Fruit fly (Drosophila melanogaster) whole organism, embryonic: ENCODE results near the gene asun.

Experiments
- Atf3 ChIP-seq: fragments of 200-800 bp; sonication (Bioruptor generic); optimal IDR thresholded peaks from 3 replicates; lab custom pipeline; 2016; ENCODE audit warnings: missing biosample characterization, missing genetic modification characterization
- Awh ChIP-seq: fragments of 200-800 bp; sonication (Bioruptor generic); IDR thresholded peaks from 2 replicates; pipeline ENCODE4, ENCODE4 v1.3.6; 2022; ENCODE audit warnings: missing biosample characterization, missing genetic modification characterization
- Bteb2 ChIP-seq: fragments of 200-800 bp; sonication (Bioruptor generic); optimal IDR thresholded peaks from 2 replicates; lab custom pipeline; 2016; ENCODE audit warnings: missing biosample characterization, missing genetic modification characterization
- CG10959 ChIP-seq: fragments of 200-800 bp; sonication (Bioruptor generic); IDR thresholded peaks from 2 replicates; pipeline ENCODE4 v1.3.6; 2022; ENCODE audit warnings: missing biosample characterization, missing genetic modification characterization
- CG11093 ChIP-seq: fragments of 200-800 bp; sonication (Bioruptor generic); IDR thresholded peaks from 3 replicates; pipeline ENCODE4 v1.3.6; 2022; ENCODE audit warnings: missing biosample characterization, missing genetic modification characterization
- CG1529 ChIP-seq: fragments of 200-800 bp; sonication (Bioruptor generic); optimal IDR thresholded peaks from 3 replicates; lab custom pipeline; 2018; ENCODE audit warnings: missing biosample characterization, missing genetic modification characterization
- CG16815 ChIP-seq: fragments of 200-800 bp; sonication (Bioruptor generic); optimal IDR thresholded peaks from 3 replicates; lab custom pipeline; 2017; ENCODE audit warnings: missing biosample characterization, mild to moderate bottlenecking, missing genetic modification characterization
- CG17385 ChIP-seq: fragments of 200-800 bp; sonication (Bioruptor generic); optimal IDR thresholded peaks from 3 replicates; lab custom pipeline; 2018; ENCODE audit warnings: missing biosample characterization, mild to moderate bottlenecking, missing genetic modification characterization
- CG32767 ChIP-seq: fragments of 200-800 bp; sonication (Bioruptor generic); IDR thresholded peaks from 2 replicates; pipeline ENCODE4 v1.3.6; 2022; ENCODE audit warnings: missing biosample characterization, missing genetic modification characterization
- CG4820 ChIP-seq: fragments of 200-800 bp; sonication (Bioruptor generic); optimal IDR thresholded peaks from 3 replicates; lab custom pipeline; 2016; ENCODE audit warnings: missing biosample characterization, missing genetic modification characterization
- CG5180 ChIP-seq: fragments of 200-800 bp; sonication (Bioruptor generic); optimal IDR thresholded peaks from 3 replicates; lab custom pipeline; 2017; ENCODE audit warnings: missing biosample characterization, missing genetic modification characterization, mild to moderate bottlenecking, moderate library complexity, missing genetic modification reagents
- CG7745 ChIP-seq: fragments of 200-800 bp; sonication (Bioruptor generic); optimal IDR thresholded peaks from 2 replicates; lab custom pipeline; 2018; ENCODE audit warnings: missing biosample characterization, mild to moderate bottlenecking, missing genetic modification characterization, moderate library complexity
- CG7987 ChIP-seq: fragments of 200-800 bp; sonication (Bioruptor generic); optimal IDR thresholded peaks from 2 replicates; lab custom pipeline; 2018; ENCODE audit warnings: missing biosample characterization, mild to moderate bottlenecking, missing genetic modification characterization, moderate library complexity
- CG8089 ChIP-seq: fragments of 200-800 bp; sonication (Bioruptor generic); optimal IDR thresholded peaks from 3 replicates; lab custom pipeline; 2016; ENCODE audit warnings: missing biosample characterization, missing genetic modification characterization
- CG8478 ChIP-seq: fragments of >200 bp; optimal IDR thresholded peaks from 2 replicates; lab custom pipeline; 2018
- CG8924 ChIP-seq: fragments of 200-800 bp; optimal IDR thresholded peaks from 3 replicates; lab custom pipeline; 2019; ENCODE audit warnings: missing biosample characterization, mild to moderate bottlenecking, missing genetic modification characterization, moderate library complexity
- CG9817 ChIP-seq: fragments of 200-800 bp; sonication (Bioruptor generic); optimal IDR thresholded peaks from 2 replicates; lab custom pipeline; 2018; ENCODE audit warnings: missing biosample characterization, mild to moderate bottlenecking, missing genetic modification characterization, moderate library complexity
- CG9932 ChIP-seq: fragments of 200-800 bp; sonication (Bioruptor generic); IDR thresholded peaks from 2 replicates; pipeline ENCODE4 v1.3.6; 2022; ENCODE audit warnings: missing biosample characterization, missing genetic modification characterization
- CTCF ChIP-seq: fragments of 200-800 bp; sonication (Bioruptor generic); optimal IDR thresholded peaks from 2 replicates; lab custom pipeline; 2017; ENCODE audit warnings: missing biosample characterization, mild to moderate bottlenecking, missing genetic modification characterization, moderate library complexity
- D19A ChIP-seq: fragments of 200-800 bp; optimal IDR thresholded peaks from 3 replicates; lab custom pipeline; 2019; ENCODE audit warnings: missing biosample characterization, mild to moderate bottlenecking, missing genetic modification characterization, moderate library complexity
- Dll ChIP-seq: fragments of 200-800 bp; sonication (Bioruptor generic); IDR thresholded peaks from 4 replicates; pipeline ENCODE4 v1.3.6; 2022; ENCODE audit warnings: missing biosample characterization, missing genetic modification characterization; ENCODE audit not compliant: partially characterized antibody
- Drgx ChIP-seq: fragments of 200-800 bp; sonication (Bioruptor generic); IDR thresholded peaks from 2 replicates; pipeline ENCODE4 v1.3.6; 2022; ENCODE audit warnings: missing biosample characterization, missing genetic modification characterization
- E2f2 ChIP-seq: fragments of 200-800 bp; sonication (Bioruptor generic); IDR thresholded peaks from 2 replicates; pipeline ENCODE4 v1.3.6; 2022; ENCODE audit warnings: missing biosample characterization, missing genetic modification characterization
- Ets65A ChIP-seq: fragments of 200-800 bp; sonication (Bioruptor generic); peaks from one replicate; lab custom pipeline; 2016; ENCODE audit warnings: missing biosample characterization, missing genetic modification characterization
- HLH4C ChIP-seq: fragments of 200-800 bp; sonication (Bioruptor generic); IDR thresholded peaks from 3 replicates; pipeline ENCODE4 v1.3.6; 2022; ENCODE audit warnings: missing biosample characterization, missing genetic modification characterization; ENCODE audit not compliant: partially characterized antibody
- Hr78 ChIP-seq, 2 experiments: fragments of 200-800 bp in 1 of 2; fragments of >200 bp in 1 of 2; sonication (Bioruptor generic) in 1 of 2; optimal IDR thresholded peaks; 2 replicates each; lab custom pipeline; 2017 to 2019; ENCODE audit warnings: missing biosample characterization in 2 of 2, missing genetic modification characterization in 2 of 2, mild to moderate bottlenecking in 1 of 2, moderate library complexity in 1 of 2
- Meics ChIP-seq: fragments of 200-800 bp; sonication (Bioruptor generic); optimal IDR thresholded peaks from 2 replicates; lab custom pipeline; 2017; ENCODE audit warnings: missing biosample characterization, mild to moderate bottlenecking, missing genetic modification characterization
- Mes4 ChIP-seq: fragments of 200-800 bp; sonication (Bioruptor generic); optimal IDR thresholded peaks from 2 replicates; lab custom pipeline; 2016; ENCODE audit warnings: missing biosample characterization, missing genetic modification characterization
- NC2β ChIP-seq: fragments of 200-800 bp; sonication (Bioruptor generic); optimal IDR thresholded peaks from 2 replicates; lab custom pipeline; 2016; ENCODE audit warnings: missing biosample characterization, missing genetic modification characterization
- Ravus ChIP-seq: fragments of 200-800 bp; sonication (Bioruptor generic); IDR thresholded peaks from 2 replicates; pipeline ENCODE4 v1.3.6; 2022; ENCODE audit warnings: missing biosample characterization, missing genetic modification characterization
- Ssrp ChIP-seq: fragments of 200-800 bp; sonication (Bioruptor generic); optimal IDR thresholded peaks from 2 replicates; lab custom pipeline; 2018; ENCODE audit warnings: missing biosample characterization, mild to moderate bottlenecking, missing genetic modification characterization, moderate library complexity
- Taf1 ChIP-seq: fragments of 200-800 bp; sonication (Bioruptor generic); IDR thresholded peaks from 2 replicates; pipeline ENCODE4 v1.3.6; 2022; ENCODE audit warnings: missing biosample characterization, missing genetic modification characterization
- cwo ChIP-seq: fragments of 200-800 bp; sonication (Bioruptor generic); optimal IDR thresholded peaks from 3 replicates; lab custom pipeline; 2017; ENCODE audit warnings: missing biosample characterization, missing genetic modification characterization, mild to moderate bottlenecking, moderate library complexity, missing genetic modification reagents
- emc ChIP-seq: fragments of 200-800 bp; sonication (Bioruptor generic); optimal IDR thresholded peaks from 2 replicates; lab custom pipeline; 2016; ENCODE audit warnings: missing biosample characterization, missing genetic modification characterization
- en ChIP-seq: fragments of 200-800 bp; sonication (Bioruptor generic); optimal IDR thresholded peaks from 2 replicates; lab custom pipeline; 2016; ENCODE audit warnings: missing biosample characterization, missing genetic modification characterization
- esg ChIP-seq: fragments of 200-800 bp; sonication (Bioruptor generic); conservative IDR thresholded peaks from 2 replicates; pipeline ENCODE4 v1.3.6; 2022; ENCODE audit warnings: missing biosample characterization, missing genetic modification characterization
- gem ChIP-seq: fragments of 200-800 bp; sonication (Bioruptor generic); optimal IDR thresholded peaks from 2 replicates; lab custom pipeline; 2019; ENCODE audit warnings: missing biosample characterization, mild to moderate bottlenecking, missing genetic modification characterization, moderate library complexity
- lmd ChIP-seq: fragments of 200-800 bp; sonication (Bioruptor generic); IDR thresholded peaks from 2 replicates; pipeline ENCODE4 v1.3.6; 2022; ENCODE audit warnings: missing biosample characterization, missing genetic modification characterization
- luna ChIP-seq: fragments of 200-800 bp; sonication (Bioruptor generic); optimal IDR thresholded peaks from 2 replicates; lab custom pipeline; 2016; ENCODE audit warnings: missing biosample characterization, missing genetic modification characterization
- mld ChIP-seq: fragments of 200-800 bp; sonication (Bioruptor generic); IDR thresholded peaks from 3 replicates; pipeline ENCODE4 v1.3.6; 2022; ENCODE audit warnings: missing biosample characterization, missing genetic modification characterization; ENCODE audit not compliant: partially characterized antibody
- nerfin-1 ChIP-seq: fragments of 200-800 bp; sonication (Bioruptor generic); optimal IDR thresholded peaks from 3 replicates; lab custom pipeline; 2019; ENCODE audit warnings: missing biosample characterization, mild to moderate bottlenecking, missing genetic modification characterization, moderate library complexity
- nom ChIP-seq: fragments of 200-800 bp; sonication (Bioruptor generic); optimal IDR thresholded peaks from 2 replicates; lab custom pipeline; 2017; ENCODE audit warnings: missing biosample characterization, missing genetic modification characterization, mild to moderate bottlenecking, moderate library complexity, missing genetic modification reagents
- org-1 ChIP-seq: fragments of 200-800 bp; sonication (Bioruptor generic); optimal IDR thresholded peaks from 2 replicates; lab custom pipeline; 2017; ENCODE audit warnings: missing biosample characterization, missing genetic modification characterization
- phol ChIP-seq: fragments of 200-800 bp; sonication (Bioruptor generic); optimal IDR thresholded peaks from 3 replicates; lab custom pipeline; 2018; ENCODE audit warnings: missing biosample characterization, mild to moderate bottlenecking, missing genetic modification characterization, moderate library complexity
- rib ChIP-seq: fragments of 200-800 bp; sonication (Bioruptor generic); IDR thresholded peaks from 2 replicates; pipeline ENCODE4 v1.3.6; 2022; ENCODE audit warnings: missing biosample characterization, missing genetic modification characterization
- sima ChIP-seq: fragments of 200-800 bp; sonication (Bioruptor generic); optimal IDR thresholded peaks from 2 replicates; lab custom pipeline; 2016; ENCODE audit warnings: missing biosample characterization, missing genetic modification characterization
- sob ChIP-seq: fragments of 200-800 bp; sonication (Bioruptor generic); IDR thresholded peaks from 2 replicates; pipeline ENCODE4 v1.3.6; 2022; ENCODE audit warnings: missing biosample characterization, missing genetic modification characterization
- tin ChIP-seq: fragments of 200-800 bp; sonication (Bioruptor generic); optimal IDR thresholded peaks from 3 replicates; lab custom pipeline; 2016; ENCODE audit warnings: missing biosample characterization, missing genetic modification characterization
- ttk ChIP-seq: fragments of 200-800 bp; sonication (Bioruptor generic); IDR thresholded peaks from 2 replicates; pipeline ENCODE4 v2.1.2; 2022; ENCODE audit warnings: missing biosample characterization, missing genetic modification characterization
- zen2 ChIP-seq: fragments of 200-800 bp; sonication (Bioruptor generic); IDR thresholded peaks from 3 replicates; pipeline ENCODE4 v1.3.6; 2022; ENCODE audit warnings: missing biosample characterization, missing genetic modification characterization; ENCODE audit not compliant: partially characterized antibody

asun gene

DNA sequence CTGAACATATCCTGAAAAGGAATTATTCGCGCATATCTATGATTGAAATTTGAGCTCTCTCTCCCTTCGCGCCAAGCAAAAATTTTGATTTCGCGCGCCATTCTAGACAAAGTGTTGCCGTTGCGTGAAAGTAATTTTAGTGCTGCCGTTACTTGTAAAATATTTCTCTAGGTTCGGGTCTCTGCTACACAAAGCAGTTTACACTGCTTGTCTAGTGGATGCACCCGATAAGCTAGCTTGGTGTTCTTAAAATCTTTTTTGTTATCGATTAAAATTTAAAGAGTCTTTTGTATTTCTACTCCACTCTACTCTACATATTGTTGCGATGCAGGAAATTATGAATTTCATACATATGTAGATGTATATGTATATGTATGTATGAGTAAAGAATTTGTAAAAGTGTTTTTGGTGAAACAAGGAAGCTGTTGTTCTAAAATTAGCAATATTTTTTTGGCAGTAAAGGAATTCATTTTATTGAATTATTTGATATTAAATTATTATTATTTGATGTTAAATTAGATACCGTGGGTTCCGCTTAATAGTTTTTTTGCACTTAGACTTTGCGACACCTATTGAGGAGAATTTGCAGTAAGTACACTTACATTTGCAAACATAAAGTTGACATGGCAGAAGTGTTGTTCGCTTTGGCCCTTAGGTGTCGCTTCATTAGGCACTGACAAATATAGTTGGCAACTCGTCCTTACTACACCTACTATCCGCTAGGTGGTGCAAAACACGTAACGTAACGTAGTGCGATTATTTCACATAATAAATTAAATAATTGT, 3.5 kb upstream of the asun start (continued):
- TF ChIP-seq Dll (no peak; the same call in 3 of the 4 replicates), CG9817 (tag; lab: Kevin White, UChicago) (peak; percentile 69), phol (peak; percentile 45), Awh (GFP tag; lab: Robert Waterston, UW) (peak; percentile 46), CG4820 (peak; percentile 64), zen2 (GFP tag; lab: Robert Waterston, UW) (no peak), CTCF (GFP tag; lab: Kevin White, UChicago) (peak; percentile 99), CG8924 (tag; lab: Kevin White, UChicago) (no peak), emc (no peak), Bteb2 (peak; percentile 19), rib (GFP tag; lab: Robert Waterston, UW) (no peak), CG7987 (peak; percentile 82), Ssrp (tag; lab: Kevin White, UChicago) (peak; percentile 33), Ravus (GFP tag; lab: Robert Waterston, UW) (no peak), Ets65A (peak; percentile 95), ttk (GFP tag; lab: Robert Waterston, UW) (peak; percentile 22), nerfin-1 (tag; lab: Kevin White, UChicago) (no peak), HLH4C (GFP tag; lab: Robert Waterston, UW) (no peak; the same call in 2 of the 3 replicates), Mes4 (GFP tag; lab: Kevin White, UChicago) (peak; percentile 64), CG8478 (lab: Kevin White, UChicago) (peak; percentile 91), CG1529 (GFP tag; lab: Kevin White, UChicago) (peak; percentile 61), CG5180 (GFP tag; lab: Kevin White, UChicago) (no peak), CG8089 (peak; percentile 63), D19A (tag; lab: Kevin White, UChicago) (peak; percentile 31), gem (tag; lab: Kevin White, UChicago) (no peak), CG11093 (GFP tag; lab: Robert Waterston, UW) (0 out of 3 replicates have a peak, but pooled peaks have one; percentile 31), Taf1 (GFP tag; lab: Robert Waterston, UW) (peak; percentile 51), Atf3 (GFP tag; lab: Kevin White, UChicago) (peak; percentile 70), CG10959 (GFP tag; lab: Robert Waterston, UW) (peak; percentile 80), Hr78 (GFP tag; optimal IDR thresholded peaks at IDR 0.05; lab: Kevin White, UChicago) (no peak), esg (GFP tag; lab: Robert Waterston, UW) (peak; percentile 32), CG17385 (peak; percentile 66), CG32767 (peak; percentile 48; the same call in 1 of the 2 replicates), CG16815 (GFP tag; lab: Kevin White, UChicago) (peak; percentile 69), nom (GFP tag; lab: Kevin White, UChicago) (peak; percentile 59), Drgx (GFP tag; lab: Robert Waterston, UW) (no peak; the same call in 1 of the 2 replicates), NC2β (GFP tag; lab: Kevin White, UChicago) (peak; percentile 73), CG9932 (peak; percentile 66), lmd (GFP tag; lab: Robert Waterston, UW) (peak; percentile 70; the same call in 1 of the 2 replicates), E2f2 (GFP tag; lab: Robert Waterston, UW) (peak; percentile 99), mld (no peak), sob (GFP tag; lab: Robert Waterston, UW) (peak; percentile 78), sima (GFP tag; lab: Kevin White, UChicago) (no peak), en (peak; percentile 42), CG7745 (tag; lab: Kevin White, UChicago) (no peak), tin (GFP tag; lab: Kevin White, UChicago) (peak; percentile 82), cwo (GFP tag; lab: Kevin White, UChicago) (no peak), org-1 (GFP tag; lab: Kevin White, UChicago) (peak; percentile 3), luna (GFP tag; lab: Kevin White, UChicago) (no peak), Meics (GFP tag; lab: Kevin White, UChicago) (no peak)
